Fruit fly (Drosophila melanogaster): Measurements from ENCODE around the gene Oseg5.

- TF ChIP-seq CG10631 (GFP tag; optimal IDR thresholded peaks at IDR 0.05): no peak
- TF ChIP-seq topi (GFP tag; optimal IDR thresholded peaks at IDR 0.05): no peak
- no peak for TF ChIP-seq spab (GFP tag; optimal IDR thresholded peaks at IDR 0.05)
- no peak for TF ChIP-seq dac (GFP tag; optimal IDR thresholded peaks at IDR 0.05)
- TF ChIP-seq CG6163 (GFP tag; IDR thresholded peaks at IDR 0.05): no peak
- TF ChIP-seq CG15336 (GFP tag; IDR thresholded peaks at IDR 0.05): no peak
- TF ChIP-seq cyc (GFP tag; optimal IDR thresholded peaks at IDR 0.05): no peak
Observed at dm6 chr2L:20840006-20840405, 4.4 kb upstream of the Oseg5 start.

Measured in whole organism, prepupa.